Worm (Caenorhabditis elegans) whole organism, L4 larva: Measurements from ENCODE around the gene rps-4.

ENCODE experiments used
- F49E8.2 ChIP-seq: sonication (generic microtip); optimal IDR thresholded peaks from 2 replicates; lab custom pipeline; 2016; ENCODE audit warnings: missing compliant biosample characterization, mild to moderate bottlenecking, missing genetic modification characterization, borderline replicate concordance
- R02D3.7 ChIP-seq: fragments of 150-350 bp; sonication (generic microtip); optimal IDR thresholded peaks from 3 replicates; lab custom pipeline; 2014; ENCODE audit warnings: missing biosample characterization, missing genetic modification characterization
- T20F7.1 ChIP-seq: fragments of 200-800 bp; sonication (Bioruptor generic); optimal IDR thresholded peaks from 2 replicates; lab custom pipeline; 2018; ENCODE audit warnings: mild to moderate bottlenecking, missing genetic modification characterization, missing compliant biosample characterization
- Y105C5A.15 ChIP-seq: fragments of 200-800 bp; sonication (Bioruptor generic); IDR thresholded peaks from 2 replicates; pipeline ENCODE4 v1.3.6; 2022; ENCODE audit warnings: missing genetic modification characterization, missing compliant biosample characterization
- Y48G9A.11 ChIP-seq: fragments of 200-800 bp; sonication (Bioruptor generic); IDR thresholded peaks from 2 replicates; pipeline ENCODE4 v1.3.6; 2022; ENCODE audit warnings: missing genetic modification reagents, missing genetic modification characterization, missing compliant biosample characterization
- Y75B8A.6 ChIP-seq: fragments of 200-800 bp; sonication (Bioruptor generic); IDR thresholded peaks from 2 replicates; pipeline ENCODE4 v1.3.6; 2022; ENCODE audit warnings: missing genetic modification reagents, missing genetic modification characterization, missing compliant biosample characterization
- ZK337.2 ChIP-seq: fragments of 200-800 bp; sonication (Bioruptor generic); IDR thresholded peaks from 2 replicates; pipeline ENCODE4 v1.3.6; 2022; ENCODE audit warnings: missing genetic modification reagents, missing genetic modification characterization, missing compliant biosample characterization
- aha-1 ChIP-seq: fragments of 150-350 bp; peaks from one replicate; lab custom pipeline; 2014; ENCODE audit warnings: missing biosample characterization, missing genetic modification characterization
- aly-2 ChIP-seq: sonication (generic microtip); optimal IDR thresholded peaks from 2 replicates; lab custom pipeline; 2018; ENCODE audit warnings: missing biosample characterization, missing genetic modification characterization
- ama-1 ChIP-seq: fragments of 150-350 bp; optimal IDR thresholded peaks from 2 replicates; lab custom pipeline; 2014; ENCODE audit warnings: inconsistent platforms, mixed read lengths
- arid-1 ChIP-seq: fragments of 200-800 bp; sonication (Bioruptor generic); conservative IDR thresholded peaks from 2 replicates; pipeline ENCODE4 v1.3.6; 2022; ENCODE audit warnings: missing genetic modification reagents, missing genetic modification characterization, missing compliant biosample characterization
- ceh-82 ChIP-seq: sonication (generic microtip); optimal IDR thresholded peaks from 2 replicates; lab custom pipeline; 2017; ENCODE audit warnings: missing biosample characterization, missing genetic modification characterization
- ces-1 ChIP-seq: fragments of 150-350 bp; sonication (generic microtip); optimal IDR thresholded peaks from 4 replicates; lab custom pipeline; 2014; ENCODE audit warnings: missing biosample characterization, missing genetic modification reagents, missing genetic modification characterization
- cey-2 ChIP-seq: sonication (generic microtip); optimal IDR thresholded peaks from 3 replicates; lab custom pipeline; 2017; ENCODE audit warnings: missing genetic modification characterization, mild to moderate bottlenecking, missing compliant biosample characterization, antibody characterized with exemption, borderline replicate concordance; ENCODE audit not compliant: insufficient read depth
- daf-16 ChIP-seq, 3 experiments: sonication (generic microtip); optimal IDR thresholded peaks; 2 replicates each; lab custom pipeline; 2016 to 2017; ENCODE audit warnings: missing genetic modification characterization in 3 of 3, missing genetic modification reagents in 3 of 3, mild to moderate bottlenecking in 2 of 3, missing compliant biosample characterization in 2 of 3, missing biosample characterization in 1 of 3, moderate library complexity in 1 of 3
- dmd-6 ChIP-seq: fragments of 200-800 bp; sonication (Bioruptor generic); IDR thresholded peaks from 2 replicates; pipeline ENCODE4 v1.3.6; 2022; ENCODE audit warnings: missing genetic modification reagents, missing genetic modification characterization, missing compliant biosample characterization
- dmd-8 ChIP-seq: fragments of 200-800 bp; sonication (Bioruptor generic); IDR thresholded peaks from 2 replicates; pipeline ENCODE4 v1.3.6; 2022; ENCODE audit warnings: missing genetic modification characterization, missing compliant biosample characterization
- dmd-9 ChIP-seq: fragments of 200-800 bp; sonication (Bioruptor generic); IDR thresholded peaks from 2 replicates; pipeline ENCODE4 v1.3.6; 2022; ENCODE audit warnings: missing genetic modification reagents, missing genetic modification characterization, missing compliant biosample characterization
- dve-1 ChIP-seq: sonication (generic microtip); optimal IDR thresholded peaks from 2 replicates; lab custom pipeline; 2017; ENCODE audit warnings: antibody characterized with exemption, mild to moderate bottlenecking, missing genetic modification characterization, missing compliant biosample characterization; ENCODE audit not compliant: insufficient read depth
- egl-43 ChIP-seq: fragments of 200-800 bp; sonication (Bioruptor generic); IDR thresholded peaks from 2 replicates; pipeline ENCODE4 v1.3.6; 2022; ENCODE audit warnings: missing genetic modification reagents, missing genetic modification characterization, missing compliant biosample characterization
- fkh-10 ChIP-seq: fragments of 150-350 bp; optimal IDR thresholded peaks from 2 replicates; lab custom pipeline; 2014; ENCODE audit warnings: missing biosample characterization, missing genetic modification reagents, missing genetic modification characterization
- fos-1 ChIP-seq: fragments of 150-350 bp; optimal IDR thresholded peaks from 2 replicates; lab custom pipeline; 2014; ENCODE audit warnings: missing biosample characterization, missing genetic modification characterization
- gei-8 ChIP-seq: fragments of 200-800 bp; sonication (Bioruptor generic); optimal IDR thresholded peaks from 2 replicates; lab custom pipeline; 2018; ENCODE audit warnings: mild to moderate bottlenecking, missing genetic modification characterization, missing compliant biosample characterization
- hlh-11 ChIP-seq: fragments of 200-800 bp; sonication (Bioruptor generic); optimal IDR thresholded peaks from 2 replicates; lab custom pipeline; 2018; ENCODE audit warnings: mild to moderate bottlenecking, missing genetic modification characterization, missing compliant biosample characterization
- hlh-30 ChIP-seq: sonication (generic microtip); optimal IDR thresholded peaks from 2 replicates; lab custom pipeline; 2017; ENCODE audit warnings: antibody characterized with exemption, mild to moderate bottlenecking, missing genetic modification characterization, missing compliant biosample characterization; ENCODE audit not compliant: insufficient read depth
- hmg-1.1 ChIP-seq: fragments of 200-800 bp; sonication (Bioruptor generic); IDR thresholded peaks from 2 replicates; pipeline ENCODE4 v1.3.6; 2022; ENCODE audit warnings: missing genetic modification reagents, missing genetic modification characterization, missing compliant biosample characterization
- jun-1 ChIP-seq: fragments of 150-350 bp; optimal IDR thresholded peaks from 2 replicates; lab custom pipeline; 2014; ENCODE audit warnings: missing biosample characterization, missing genetic modification reagents, missing genetic modification characterization
- lin-29 ChIP-seq: fragments of 200-800 bp; sonication (Bioruptor generic); IDR thresholded peaks from 2 replicates; pipeline ENCODE4 v1.3.6; 2022; ENCODE audit warnings: missing genetic modification reagents, missing genetic modification characterization, missing compliant biosample characterization
- mdl-1 ChIP-seq, 2 experiments: fragments of 150-350 bp in 1 of 2; sonication (generic microtip) in 1 of 2; optimal IDR thresholded peaks; 2 replicates each; lab custom pipeline; 2014 to 2017; ENCODE audit warnings: missing biosample characterization in 2 of 2, missing genetic modification characterization in 2 of 2
- mep-1 ChIP-seq: fragments of 150-350 bp; sonication (generic microtip); optimal IDR thresholded peaks from 3 replicates; lab custom pipeline; 2014; ENCODE audit warnings: missing biosample characterization, missing genetic modification characterization
- mxl-2 ChIP-seq: fragments of 200-800 bp; sonication (Bioruptor generic); conservative IDR thresholded peaks from 2 replicates; pipeline ENCODE4 v1.3.6; 2022; ENCODE audit warnings: missing genetic modification reagents, missing genetic modification characterization, missing compliant biosample characterization
- nhr-28 ChIP-seq: fragments of 150-350 bp; optimal IDR thresholded peaks from 2 replicates; lab custom pipeline; 2014; ENCODE audit warnings: missing biosample characterization, missing genetic modification characterization
- nhr-42 ChIP-seq: fragments of 200-800 bp; sonication (Bioruptor generic); IDR thresholded peaks from 2 replicates; pipeline ENCODE4 v1.3.6; 2022; ENCODE audit warnings: missing genetic modification characterization, missing compliant biosample characterization
- nhr-48 ChIP-seq: sonication (generic microtip); optimal IDR thresholded peaks from 2 replicates; lab custom pipeline; 2016; ENCODE audit warnings: mild to moderate bottlenecking, missing genetic modification characterization, missing compliant biosample characterization
- nhr-6 ChIP-seq: fragments of 150-350 bp; optimal IDR thresholded peaks from 2 replicates; lab custom pipeline; 2014; ENCODE audit warnings: missing biosample characterization, missing genetic modification characterization
- nhr-76 ChIP-seq: fragments of 150-350 bp; optimal IDR thresholded peaks from 2 replicates; lab custom pipeline; 2014; ENCODE audit warnings: missing biosample characterization, missing genetic modification characterization
- nhr-77 ChIP-seq: fragments of 150-350 bp; optimal IDR thresholded peaks from 2 replicates; lab custom pipeline; 2014; ENCODE audit warnings: missing biosample characterization, missing genetic modification characterization
- pqm-1 ChIP-seq: sonication (generic microtip); optimal IDR thresholded peaks from 2 replicates; lab custom pipeline; 2017; ENCODE audit warnings: missing biosample characterization, missing genetic modification characterization
- set-16 ChIP-seq: fragments of 200-800 bp; sonication (Bioruptor generic); IDR thresholded peaks from 2 replicates; pipeline ENCODE4 v1.3.6; 2022; ENCODE audit warnings: missing genetic modification reagents, missing genetic modification characterization, missing compliant biosample characterization
- snpc-1.2 ChIP-seq: fragments of 200-800 bp; sonication (Bioruptor generic); IDR thresholded peaks from 2 replicates; pipeline ENCODE4 v1.3.6; 2022; ENCODE audit warnings: missing genetic modification reagents, missing genetic modification characterization, missing compliant biosample characterization
- snpc-4 ChIP-seq: fragments of 150-350 bp; optimal IDR thresholded peaks from 2 replicates; lab custom pipeline; 2014; ENCODE audit warnings: missing biosample characterization, missing genetic modification characterization
- spr-3 ChIP-seq: fragments of 200-800 bp; sonication (Bioruptor generic); optimal IDR thresholded peaks from 2 replicates; lab custom pipeline; 2018; ENCODE audit warnings: mild to moderate bottlenecking, missing genetic modification characterization, missing compliant biosample characterization
- tra-1 ChIP-seq: fragments of 200-800 bp; sonication (Bioruptor generic); IDR thresholded peaks from 2 replicates; pipeline ENCODE4 v1.3.6; 2022; ENCODE audit warnings: missing genetic modification reagents, missing genetic modification characterization, missing compliant biosample characterization
- zfp-2 ChIP-seq: sonication (generic microtip); optimal IDR thresholded peaks from 2 replicates; lab custom pipeline; 2016; ENCODE audit warnings: mild to moderate bottlenecking, missing genetic modification characterization, missing compliant biosample characterization
- zfp-3 ChIP-seq: fragments of 200-800 bp; sonication (Bioruptor generic); conservative IDR thresholded peaks from 2 replicates; pipeline ENCODE4 v1.3.6; 2022; ENCODE audit warnings: missing genetic modification reagents, missing genetic modification characterization, missing compliant biosample characterization
- zip-11 ChIP-seq: fragments of 200-800 bp; sonication (Bioruptor generic); IDR thresholded peaks from 2 replicates; pipeline ENCODE4 v1.3.6; 2022; ENCODE audit warnings: missing genetic modification characterization, missing compliant biosample characterization
- ztf-11 ChIP-seq: fragments of 150-350 bp; optimal IDR thresholded peaks from 2 replicates; lab custom pipeline; 2014; ENCODE audit warnings: missing biosample characterization, missing genetic modification characterization

rps-4 gene

ce11 chrIV:7094216-7094758 is 9.8 kb upstream of the rps-4 start, which contains the start of gene deb-1:
Gene deb-1, minus strand, starts transcription at chrIV:7094266.
- TF ChIP-seq nhr-6 (no peak), nhr-28 (tag; lab: Kevin White, UChicago) (peak; percentile 5), dve-1 (peak; percentile 26), pqm-1 (peak; percentile 82), daf-16 (GFP tag; optimal IDR thresholded peaks at IDR 0.05; lab: Kevin White, UChicago) (no peak), daf-16 (tag; optimal IDR thresholded peaks at IDR 0.05; lab: Kevin White, UChicago) (peak; percentile 96)
- TF ChIP-seq, all 104 proteins: peak for 4

ce11 chrIV:7083976-7084375 is 506 bp downstream of the rps-4 start:
- TF ChIP-seq Y105C5A.15 (GFP tag; lab: Robert Waterston, UW) (no peak), ceh-82 (tag; lab: Kevin White, UChicago) (no peak), Y48G9A.11 (GFP tag; lab: Robert Waterston, UW) (0 out of 2 replicates have a peak, but pooled peaks have one; percentile 26), nhr-76 (tag; lab: Kevin White, UChicago) (no peak), egl-43 (GFP tag; lab: Robert Waterston, UW) (no peak), dmd-6 (no peak), jun-1 (tag; lab: Kevin White, UChicago) (no peak), T20F7.1 (GFP tag; lab: Kevin White, UChicago) (no peak), tra-1 (GFP tag; lab: Robert Waterston, UW) (no peak), aha-1 (peak; percentile 69), lin-29 (GFP tag; lab: Robert Waterston, UW) (no peak), ces-1 (GFP tag; lab: Kevin White, UChicago) (no peak), hlh-30 (no peak), nhr-42 (GFP tag; lab: Robert Waterston, UW) (0 out of 2 replicates have a peak, but pooled peaks have one; percentile 22)

ce11 chrIV:7083382-7083784 is 1.1 kb downstream of the rps-4 start, which contains the start of gene Y43B11AR.3:
Gene Y43B11AR.3, minus strand, starts transcription at chrIV:7083716.
- TF ChIP-seq mxl-2 (GFP tag; lab: Robert Waterston, UW) (no peak), arid-1 (peak; percentile 75), spr-3 (GFP tag; lab: Kevin White, UChicago) (peak; percentile 49), mdl-1 (tag; optimal IDR thresholded peaks at IDR 0.05; lab: Kevin White, UChicago) (no peak), dmd-9 (GFP tag; lab: Robert Waterston, UW) (no peak), hmg-1.1 (no peak), hlh-11 (no peak), pqm-1 (no peak), F49E8.2 (tag; lab: Kevin White, UChicago) (peak; percentile 95), ZK337.2 (GFP tag; lab: Robert Waterston, UW) (no peak), nhr-77 (tag; lab: Kevin White, UChicago) (no peak), Y75B8A.6 (GFP tag; lab: Robert Waterston, UW) (peak; percentile 31; the same call in 1 of the 2 replicates), zip-11 (GFP tag; lab: Robert Waterston, UW) (no peak), cey-2 (tag; lab: Kevin White, UChicago) (no peak), dmd-8 (peak; percentile 74; the same call in 1 of the 2 replicates), aly-2 (no peak), zfp-2 (no peak), gei-8 (GFP tag; lab: Kevin White, UChicago) (peak; percentile 17), dve-1 (no peak), zfp-3 (GFP tag; lab: Robert Waterston, UW) (peak; percentile 24; the same call in 1 of the 2 replicates), mep-1 (tag; lab: Kevin White, UChicago) (no peak), ama-1 (lab: Kevin White, UChicago) (peak; percentile 74), fkh-10 (GFP tag; lab: Kevin White, UChicago) (no peak), set-16 (no peak), snpc-1.2 (GFP tag; lab: Robert Waterston, UW) (peak; percentile 94), nhr-48 (tag; lab: Kevin White, UChicago) (no peak), fos-1 (tag; lab: Kevin White, UChicago) (no peak), snpc-4 (tag; lab: Kevin White, UChicago) (no peak), ztf-11 (tag; lab: Kevin White, UChicago) (no peak), R02D3.7 (no peak)
